Fruit fly (Drosophila melanogaster) S2 (cell line): ENCODE data around the gene Nmdar1.

Source experiments
- CG8478 ChIP-seq: fragments of >200 bp; optimal IDR thresholded peaks from 2 replicates; lab custom pipeline; 2018
- CTCF ChIP-seq, 2 experiments: fragments of >200 bp; optimal IDR thresholded peaks; 2 replicates each; lab custom pipeline; 2018

dm6 chr3R:5571437-5571750, 48.3 kb upstream of the Nmdar1 start:
- TF ChIP-seq CTCF (optimal IDR thresholded peaks at IDR 0.05; lab: Kevin White, UChicago) (no peak), CG8478 (lab: Kevin White, UChicago) (no peak)
